Worm (Caenorhabditis elegans) whole organism, L4 larva: ENCODE measurements around the gene B0024.15.

Source experiments
- D1046.2 ChIP-seq: fragments of 200-800 bp; sonication (Bioruptor generic); IDR thresholded peaks from 2 replicates; pipeline ENCODE4 v1.3.6; 2022; ENCODE audit warnings: missing genetic modification characterization, missing compliant biosample characterization
- F37D6.2 ChIP-seq: sonication (generic microtip); optimal IDR thresholded peaks from 2 replicates; lab custom pipeline; 2016; ENCODE audit warnings: mild to moderate bottlenecking, missing genetic modification characterization, missing compliant biosample characterization
- F49E8.2 ChIP-seq: sonication (generic microtip); optimal IDR thresholded peaks from 2 replicates; lab custom pipeline; 2016; ENCODE audit warnings: missing compliant biosample characterization, mild to moderate bottlenecking, missing genetic modification characterization, borderline replicate concordance
- T20F7.1 ChIP-seq: fragments of 200-800 bp; sonication (Bioruptor generic); optimal IDR thresholded peaks from 2 replicates; lab custom pipeline; 2018; ENCODE audit warnings: mild to moderate bottlenecking, missing genetic modification characterization, missing compliant biosample characterization
- T26A8.4 ChIP-seq: fragments of 200-800 bp; sonication (Bioruptor generic); IDR thresholded peaks from 2 replicates; pipeline ENCODE4 v1.3.6; 2022; ENCODE audit warnings: missing genetic modification characterization, missing compliant biosample characterization
- Y105C5A.15 ChIP-seq: fragments of 200-800 bp; sonication (Bioruptor generic); IDR thresholded peaks from 2 replicates; pipeline ENCODE4 v1.3.6; 2022; ENCODE audit warnings: missing genetic modification characterization, missing compliant biosample characterization
- aha-1 ChIP-seq: fragments of 150-350 bp; peaks from one replicate; lab custom pipeline; 2014; ENCODE audit warnings: missing biosample characterization, missing genetic modification characterization
- ama-1 ChIP-seq: fragments of 150-350 bp; optimal IDR thresholded peaks from 2 replicates; lab custom pipeline; 2014; ENCODE audit warnings: inconsistent platforms, mixed read lengths
- ceh-62 ChIP-seq: sonication (generic microtip); optimal IDR thresholded peaks from 2 replicates; lab custom pipeline; 2017; ENCODE audit warnings: missing biosample characterization, missing genetic modification characterization
- ceh-82 ChIP-seq: sonication (generic microtip); optimal IDR thresholded peaks from 2 replicates; lab custom pipeline; 2017; ENCODE audit warnings: missing biosample characterization, missing genetic modification characterization
- cey-2 ChIP-seq: sonication (generic microtip); optimal IDR thresholded peaks from 3 replicates; lab custom pipeline; 2017; ENCODE audit warnings: missing genetic modification characterization, mild to moderate bottlenecking, missing compliant biosample characterization, antibody characterized with exemption, borderline replicate concordance; ENCODE audit not compliant: insufficient read depth
- daf-16 ChIP-seq, 3 experiments: sonication (generic microtip); optimal IDR thresholded peaks; 2 replicates each; lab custom pipeline; 2016 to 2017; ENCODE audit warnings: missing genetic modification characterization in 3 of 3, missing genetic modification reagents in 3 of 3, mild to moderate bottlenecking in 2 of 3, missing compliant biosample characterization in 2 of 3, missing biosample characterization in 1 of 3, moderate library complexity in 1 of 3
- dmd-6 ChIP-seq: fragments of 200-800 bp; sonication (Bioruptor generic); IDR thresholded peaks from 2 replicates; pipeline ENCODE4 v1.3.6; 2022; ENCODE audit warnings: missing genetic modification reagents, missing genetic modification characterization, missing compliant biosample characterization
- dmd-9 ChIP-seq: fragments of 200-800 bp; sonication (Bioruptor generic); IDR thresholded peaks from 2 replicates; pipeline ENCODE4 v1.3.6; 2022; ENCODE audit warnings: missing genetic modification reagents, missing genetic modification characterization, missing compliant biosample characterization
- duxl-1 ChIP-seq: sonication (generic microtip); optimal IDR thresholded peaks from 2 replicates; lab custom pipeline; 2016; ENCODE audit warnings: mild to moderate bottlenecking, missing genetic modification characterization, moderate library complexity, missing compliant biosample characterization; ENCODE audit not compliant: poor library complexity
- dve-1 ChIP-seq: sonication (generic microtip); optimal IDR thresholded peaks from 2 replicates; lab custom pipeline; 2017; ENCODE audit warnings: antibody characterized with exemption, mild to moderate bottlenecking, missing genetic modification characterization, missing compliant biosample characterization; ENCODE audit not compliant: insufficient read depth
- egl-43 ChIP-seq: fragments of 200-800 bp; sonication (Bioruptor generic); IDR thresholded peaks from 2 replicates; pipeline ENCODE4 v1.3.6; 2022; ENCODE audit warnings: missing genetic modification reagents, missing genetic modification characterization, missing compliant biosample characterization
- hif-1 ChIP-seq, 2 experiments: sonication (generic microtip); optimal IDR thresholded peaks; 2 replicates each; lab custom pipeline; 2016 to 2017; ENCODE audit warnings: missing compliant biosample characterization in 2 of 2, missing genetic modification characterization in 2 of 2, missing genetic modification reagents in 2 of 2, missing genotype in 2 of 2, mild to moderate bottlenecking in 1 of 2
- hlh-11 ChIP-seq: fragments of 200-800 bp; sonication (Bioruptor generic); optimal IDR thresholded peaks from 2 replicates; lab custom pipeline; 2018; ENCODE audit warnings: mild to moderate bottlenecking, missing genetic modification characterization, missing compliant biosample characterization
- hlh-30 ChIP-seq: sonication (generic microtip); optimal IDR thresholded peaks from 2 replicates; lab custom pipeline; 2017; ENCODE audit warnings: antibody characterized with exemption, mild to moderate bottlenecking, missing genetic modification characterization, missing compliant biosample characterization; ENCODE audit not compliant: insufficient read depth
- lsy-2 ChIP-seq, 2 experiments: fragments of 150-350 bp in 1 of 2; sonication (generic microtip) in 1 of 2; optimal IDR thresholded peaks; 2 replicates each; lab custom pipeline; 2014 to 2017; ENCODE audit warnings: missing biosample characterization in 2 of 2, missing genetic modification characterization in 2 of 2
- madf-5 ChIP-seq, 2 experiments: fragments of 200-800 bp; sonication (Bioruptor generic); IDR thresholded peaks; 2 replicates each; pipeline ENCODE4 v1.3.6; 2022; ENCODE audit warnings: missing compliant biosample characterization in 2 of 2, missing genetic modification characterization in 2 of 2
- madf-9 ChIP-seq: fragments of 200-800 bp; sonication (Bioruptor generic); conservative IDR thresholded peaks from 2 replicates; pipeline ENCODE4 v1.3.6; 2022; ENCODE audit warnings: missing genetic modification reagents, missing genetic modification characterization, missing compliant biosample characterization
- mdl-1 ChIP-seq, 2 experiments: fragments of 150-350 bp in 1 of 2; sonication (generic microtip) in 1 of 2; optimal IDR thresholded peaks; 2 replicates each; lab custom pipeline; 2014 to 2017; ENCODE audit warnings: missing biosample characterization in 2 of 2, missing genetic modification characterization in 2 of 2
- mes-2 ChIP-seq: sonication (generic microtip); optimal IDR thresholded peaks from 2 replicates; lab custom pipeline; 2016; ENCODE audit warnings: missing genotype, mild to moderate bottlenecking, missing genetic modification characterization, missing compliant biosample characterization; ENCODE audit not compliant: poor library complexity, severe bottlenecking
- nhr-111 ChIP-seq: fragments of 200-800 bp; sonication (Bioruptor generic); optimal IDR thresholded peaks from 2 replicates; lab custom pipeline; 2018; ENCODE audit warnings: mild to moderate bottlenecking, missing genetic modification characterization, missing compliant biosample characterization
- nhr-25 ChIP-seq: sonication (generic microtip); optimal IDR thresholded peaks from 2 replicates; lab custom pipeline; 2017; ENCODE audit warnings: missing genetic modification characterization, mild to moderate bottlenecking, missing compliant biosample characterization, antibody characterized with exemption, moderate library complexity, borderline replicate concordance; ENCODE audit not compliant: insufficient read depth
- nhr-28 ChIP-seq: fragments of 150-350 bp; optimal IDR thresholded peaks from 2 replicates; lab custom pipeline; 2014; ENCODE audit warnings: missing biosample characterization, missing genetic modification characterization
- pqm-1 ChIP-seq: sonication (generic microtip); optimal IDR thresholded peaks from 2 replicates; lab custom pipeline; 2017; ENCODE audit warnings: missing biosample characterization, missing genetic modification characterization
- rbr-2 ChIP-seq: sonication (generic microtip); optimal IDR thresholded peaks from 2 replicates; lab custom pipeline; 2016; ENCODE audit warnings: missing genotype, missing genetic modification characterization, missing compliant biosample characterization
- saeg-2 ChIP-seq: fragments of 200-800 bp; sonication (Bioruptor generic); IDR thresholded peaks from 2 replicates; pipeline ENCODE4 v1.3.6; 2022; ENCODE audit warnings: missing genetic modification reagents, missing genetic modification characterization, missing compliant biosample characterization
- set-16 ChIP-seq: fragments of 200-800 bp; sonication (Bioruptor generic); IDR thresholded peaks from 2 replicates; pipeline ENCODE4 v1.3.6; 2022; ENCODE audit warnings: missing genetic modification reagents, missing genetic modification characterization, missing compliant biosample characterization
- skn-1 ChIP-seq: fragments of 150-350 bp; optimal IDR thresholded peaks from 2 replicates; lab custom pipeline; 2014; ENCODE audit warnings: missing biosample characterization, missing genetic modification characterization
- snpc-1.2 ChIP-seq: fragments of 200-800 bp; sonication (Bioruptor generic); IDR thresholded peaks from 2 replicates; pipeline ENCODE4 v1.3.6; 2022; ENCODE audit warnings: missing genetic modification reagents, missing genetic modification characterization, missing compliant biosample characterization
- spr-1 ChIP-seq: sonication (generic microtip); optimal IDR thresholded peaks from 2 replicates; lab custom pipeline; 2016; ENCODE audit warnings: mild to moderate bottlenecking, missing genetic modification characterization, missing compliant biosample characterization
- unc-62 ChIP-seq, 3 experiments: fragments of 150-350 bp in 1 of 3; sonication (generic microtip); optimal IDR thresholded peaks in 2 of 3; peaks in 1 of 3; 1 replicate in 1 of 3; 2 replicates in 2 of 3; lab custom pipeline; 2014 to 2017; ENCODE audit warnings: missing biosample characterization in 3 of 3, missing genetic modification characterization in 3 of 3, missing genetic modification reagents in 3 of 3, missing genotype in 1 of 3
- zip-2 ChIP-seq: fragments of 150-350 bp; optimal IDR thresholded peaks from 2 replicates; lab custom pipeline; 2014; ENCODE audit warnings: missing biosample characterization, missing genetic modification characterization

The B0024.15 gene

ce11 chrV:10246967-10247366, 42.9 kb upstream of the B0024.15 start:
- no peak for TF ChIP-seq F49E8.2 (tag; lab: Kevin White, UChicago)
- no peak for TF ChIP-seq ceh-82
- peak in 1 of 2 experiments; percentile 32 for TF ChIP-seq daf-16 (GFP tag; optimal IDR thresholded peaks at IDR 0.05; lab: Kevin White, UChicago)
- peak; percentile 84 for TF ChIP-seq daf-16 (tag; optimal IDR thresholded peaks at IDR 0.05; lab: Kevin White, UChicago)
- peak; percentile 65 for TF ChIP-seq hlh-11 (tag; lab: Kevin White, UChicago)
- TF ChIP-seq snpc-1.2 (GFP tag; lab: Robert Waterston, UW), result no peak
- TF ChIP-seq madf-9 (GFP tag; lab: Robert Waterston, UW), result peak; percentile 85
- no peak for TF ChIP-seq pqm-1
- TF ChIP-seq T26A8.4 (GFP tag; lab: Robert Waterston, UW), result peak; percentile 33; the same call in 1 of the 2 replicates
- peak; percentile 15 for TF ChIP-seq dve-1
- peak; percentile 21 for TF ChIP-seq rbr-2
- TF ChIP-seq ama-1, result peak; percentile 1
- peak; percentile 39 for TF ChIP-seq mes-2 (tag; lab: Kevin White, UChicago)
- TF ChIP-seq egl-43, result no peak
- TF ChIP-seq hif-1 (tag; optimal IDR thresholded peaks at IDR 0.05; lab: Kevin White, UChicago), result peak in 1 of 2 experiments; percentile 68
- TF ChIP-seq duxl-1, result no peak
- TF ChIP-seq hlh-30 (tag; lab: Kevin White, UChicago), result peak; percentile 78
- peak; percentile 31 for TF ChIP-seq dmd-6 (GFP tag; lab: Robert Waterston, UW)
- no peak for TF ChIP-seq F37D6.2 (tag; lab: Kevin White, UChicago)
- TF ChIP-seq mdl-1 (tag; optimal IDR thresholded peaks at IDR 0.05; lab: Kevin White, UChicago), result peak; percentile 14 to 81
- peak; percentile 52 for TF ChIP-seq set-16 (GFP tag; lab: Robert Waterston, UW)
- TF ChIP-seq dmd-9 (GFP tag; lab: Robert Waterston, UW), result no peak

- TF ChIP-seq hlh-30 (tag; lab: Kevin White, UChicago) (peak; percentile 51), ceh-62 (tag; lab: Kevin White, UChicago) (no peak), D1046.2 (GFP tag; lab: Robert Waterston, UW) (no peak), ama-1 (peak; percentile 23), aha-1 (tag; lab: Kevin White, UChicago) (peak; percentile 56), nhr-111 (GFP tag; lab: Kevin White, UChicago) (no peak), hlh-11 (tag; lab: Kevin White, UChicago) (no peak), nhr-28 (tag; lab: Kevin White, UChicago) (peak; percentile 13), madf-5 (GFP tag; IDR thresholded peaks at IDR 0.05; lab: Robert Waterston, UW) (no peak), skn-1 (tag; lab: Kevin White, UChicago) (no peak), T20F7.1 (GFP tag; lab: Kevin White, UChicago) (no peak), dve-1 (peak; percentile 6), snpc-1.2 (GFP tag; lab: Robert Waterston, UW) (no peak), unc-62 (GFP tag; optimal IDR thresholded peaks at IDR 0.05 in 1 of 2; lab: Kevin White, UChicago) (peak in 1 of 2 experiments; percentile 81), unc-62 (tag; optimal IDR thresholded peaks at IDR 0.05; lab: Kevin White, UChicago) (no peak), lsy-2 (tag; optimal IDR thresholded peaks at IDR 0.05; lab: Kevin White, UChicago) (peak in 1 of 2 experiments; percentile 25)
Observed at ce11 chrV:10247673-10248239, 42.1 kb upstream of the B0024.15 start.

- TF ChIP-seq nhr-25 (tag; lab: Kevin White, UChicago) (no peak), dmd-6 (GFP tag; lab: Robert Waterston, UW) (no peak), saeg-2 (GFP tag; lab: Robert Waterston, UW) (no peak), rbr-2 (peak; percentile 12), hlh-11 (tag; lab: Kevin White, UChicago) (no peak), zip-2 (no peak), cey-2 (tag; lab: Kevin White, UChicago) (no peak), aha-1 (tag; lab: Kevin White, UChicago) (peak; percentile 94), spr-1 (tag; lab: Kevin White, UChicago) (no peak), unc-62 (GFP tag; optimal IDR thresholded peaks at IDR 0.05 in 1 of 2; lab: Kevin White, UChicago) (peak in 1 of 2 experiments; percentile 99), unc-62 (tag; optimal IDR thresholded peaks at IDR 0.05; lab: Kevin White, UChicago) (no peak), daf-16 (GFP tag; optimal IDR thresholded peaks at IDR 0.05; lab: Kevin White, UChicago) (peak in 1 of 2 experiments; percentile 48), daf-16 (tag; optimal IDR thresholded peaks at IDR 0.05; lab: Kevin White, UChicago) (peak; percentile 77), Y105C5A.15 (GFP tag; lab: Robert Waterston, UW) (no peak), dmd-9 (GFP tag; lab: Robert Waterston, UW) (no peak), hlh-30 (tag; lab: Kevin White, UChicago) (peak; percentile 23), madf-5 (GFP tag; IDR thresholded peaks at IDR 0.05; lab: Robert Waterston, UW) (no peak)
- TF ChIP-seq, all 104 proteins: peak for 5
Observed at ce11 chrV:10248255-10248979, 41.4 kb upstream of the B0024.15 start, which contains the start of gene akt-1. akt-1 (plus strand) TSS chrV:10248905.
